Worm (Caenorhabditis elegans): ENCODE measurements around the gene T11F8.1.

ce11 chrIV:5482723-5483122 lies 3.3 kb downstream of the T11F8.1 start, which contains the start of gene T11F8.5:
- TF ChIP-seq mel-28 (tag; optimal IDR thresholded peaks at IDR 0.05; ENCODE audit: borderline replicate concordance) (no peak), ceh-79 (tag; optimal IDR thresholded peaks at IDR 0.05) (no peak), mes-4 (tag; optimal IDR thresholded peaks at IDR 0.05) (no peak), F57A8.1 (GFP tag; optimal IDR thresholded peaks at IDR 0.05) (no peak), egl-18 (GFP tag; IDR thresholded peaks at IDR 0.05) (no peak), lag-1 (GFP tag; IDR thresholded peaks at IDR 0.05) (no peak), unc-62 (GFP tag; optimal IDR thresholded peaks at IDR 0.05) (no peak), F33H1.4 (GFP tag; IDR thresholded peaks at IDR 0.05) (no peak), rec-8 (tag; optimal IDR thresholded peaks at IDR 0.05) (no peak), Y56A3A.18 (GFP tag; IDR thresholded peaks at IDR 0.05) (no peak), sea-2 (GFP tag; IDR thresholded peaks at IDR 0.05) (no peak), let-526 (GFP tag; IDR thresholded peaks at IDR 0.05) (no peak), ekl-4 (GFP tag; IDR thresholded peaks at IDR 0.05) (no peak)

Measured in whole organism, young adult.